Worm (Caenorhabditis elegans) whole organism, L1 larva: ENCODE results near the gene C14A4.6.

Experiments used
- fkh-10 ChIP-seq: sonication (generic microtip); optimal IDR thresholded peaks from 2 replicates; lab custom pipeline; 2017; ENCODE audit warnings: missing biosample characterization, missing genetic modification reagents, missing genetic modification characterization
- lin-39 ChIP-seq: fragments of 150-350 bp; optimal IDR thresholded peaks from 2 replicates; lab custom pipeline; 2014; ENCODE audit warnings: missing biosample characterization, missing genetic modification reagents, missing genetic modification characterization
- sox-4 ChIP-seq: sonication (generic microtip); optimal IDR thresholded peaks from 2 replicates; lab custom pipeline; 2016; ENCODE audit warnings: missing genetic modification characterization, missing compliant biosample characterization

ce11 chrII:10594758-10595157 is at the start of gene C14A4.6:
- TF ChIP-seq sox-4 (tag; lab: Kevin White, UChicago) (no peak), fkh-10 (GFP tag; lab: Kevin White, UChicago) (no peak), lin-39 (tag; lab: Kevin White, UChicago) (no peak)
